Worm (Caenorhabditis elegans): ENCODE data around the gene clu-1.
A peak's percentile ranks its signal among the peaks of the same experiment; 100 is the strongest.

Gene clu-1

ce11 chrIII:9546016-9546659 lies 24.9 kb upstream of the clu-1 start, which contains the start of gene unc-16 (continued):
- TF ChIP-seq ceh-40 (GFP tag; IDR thresholded peaks at IDR 0.05) (no peak), F10E7.11 (tag; optimal IDR thresholded peaks at IDR 0.05) (no peak), mxl-1 (tag; optimal IDR thresholded peaks at IDR 0.05) (no peak), Y95B8A.8 (GFP tag; IDR thresholded peaks at IDR 0.05) (no peak), ets-4 (GFP tag; optimal IDR thresholded peaks at IDR 0.05) (no peak), gei-17 (GFP tag; optimal IDR thresholded peaks at IDR 0.05) (no peak), hmg-20 (GFP tag; IDR thresholded peaks at IDR 0.05) (no peak), aptf-3 (GFP tag; IDR thresholded peaks at IDR 0.05) (no peak), Y56A3A.18 (GFP tag; IDR thresholded peaks at IDR 0.05) (no peak), ccch-3 (GFP tag; optimal IDR thresholded peaks at IDR 0.05) (no peak), nfyb-1 (GFP tag; IDR thresholded peaks at IDR 0.05) (peak; percentile 85; the same call in 1 of the 2 replicates), akir-1 (GFP tag; optimal IDR thresholded peaks at IDR 0.05) (no peak), snpc-3.4 (tag; optimal IDR thresholded peaks at IDR 0.05) (no peak), D2030.7 (GFP tag; IDR thresholded peaks at IDR 0.05) (no peak), nfya-2 (GFP tag; IDR thresholded peaks at IDR 0.05) (no peak), ceh-91 (GFP tag; IDR thresholded peaks at IDR 0.05) (no peak), F37B4.10 (GFP tag; IDR thresholded peaks at IDR 0.05) (no peak), K12H6.12 (tag; optimal IDR thresholded peaks at IDR 0.05) (peak; percentile 72), rec-8 (tag; optimal IDR thresholded peaks at IDR 0.05) (no peak), pbrm-1 (GFP tag; IDR thresholded peaks at IDR 0.05) (peak; percentile 72), ekl-4 (GFP tag; IDR thresholded peaks at IDR 0.05) (peak; percentile 84), nhr-120 (GFP tag; IDR thresholded peaks at IDR 0.05) (no peak), dox-1 (GFP tag; IDR thresholded peaks at IDR 0.05) (peak; percentile 80), lin-35 (GFP tag; optimal IDR thresholded peaks at IDR 0.05) (peak in 1 of 3 experiments; percentile 82), egl-18 (GFP tag; IDR thresholded peaks at IDR 0.05) (no peak), T26A5.8 (tag; optimal IDR thresholded peaks at IDR 0.05) (no peak), sptf-2 (GFP tag; optimal IDR thresholded peaks at IDR 0.05) (no peak), ztf-25 (GFP tag; IDR thresholded peaks at IDR 0.05) (no peak), zfh-2 (GFP tag; conservative IDR thresholded peaks at IDR 0.05) (peak; percentile 63; the same call in 1 of the 2 replicates), ama-1 (optimal IDR thresholded peaks at IDR 0.05) (peak; percentile 25), ama-1 (GFP tag; optimal IDR thresholded peaks at IDR 0.05) (no peak), let-526 (GFP tag; IDR thresholded peaks at IDR 0.05) (no peak; the same call in 1 of the 2 replicates), egrh-3 (GFP tag; IDR thresholded peaks at IDR 0.05) (no peak), somi-1 (GFP tag; optimal IDR thresholded peaks at IDR 0.05) (no peak), C17E4.6 (GFP tag; IDR thresholded peaks at IDR 0.05) (0 out of 2 replicates have a peak, but pooled peaks have one; percentile 36), aptf-2 (GFP tag; conservative IDR thresholded peaks at IDR 0.05) (no peak), B0336.3 (GFP tag; IDR thresholded peaks at IDR 0.05) (peak; percentile 59), bed-2 (GFP tag; IDR thresholded peaks at IDR 0.05) (no peak), lin-40 (tag; optimal IDR thresholded peaks at IDR 0.05) (peak; percentile 85), nfya-1 (tag; optimal IDR thresholded peaks at IDR 0.05; ENCODE audit: borderline replicate concordance, insufficient read depth) (no peak), atf-7 (tag; optimal IDR thresholded peaks at IDR 0.05) (no peak), ZK185.1 (tag; optimal IDR thresholded peaks at IDR 0.05; ENCODE audit: poor library complexity, severe bottlenecking) (peak; percentile 65), lag-1 (GFP tag; IDR thresholded peaks at IDR 0.05) (no peak), lin-26 (GFP tag; IDR thresholded peaks at IDR 0.05) (peak; percentile 26; the same call in 1 of the 2 replicates), ceh-79 (tag; optimal IDR thresholded peaks at IDR 0.05) (no peak), lsy-27 (tag; optimal IDR thresholded peaks at IDR 0.05; ENCODE audit: borderline replicate concordance, insufficient read depth) (no peak), efl-1 (GFP tag; optimal IDR thresholded peaks at IDR 0.05) (peak; percentile 19), Y67H2A.10 (GFP tag; conservative IDR thresholded peaks at IDR 0.05) (peak; percentile 64; the same call in 1 of the 2 replicates)

Data from whole organism, young adult.